Worm (Caenorhabditis elegans): Measurements from ENCODE around the gene angl-1.

- no peak for TF ChIP-seq W03F9.2 (tag; optimal IDR thresholded peaks at IDR 0.05)
- no peak for TF ChIP-seq him-1 (tag; optimal IDR thresholded peaks at IDR 0.05)
- no peak for TF ChIP-seq dao-5 (tag; optimal IDR thresholded peaks at IDR 0.05)
These were observed 6.8 kb upstream of the angl-1 start for ce11 chrV:2646067-2646466.
